Fruit fly (Drosophila melanogaster): Measurements from ENCODE around the gene Fit1.

dm6 chr3L:4132585-4132984 is 29.2 kb downstream of the Fit1 start:
- no peak for TF ChIP-seq CG16779 (GFP tag; IDR thresholded peaks at IDR 0.05)
- TF ChIP-seq crc (GFP tag; optimal IDR thresholded peaks at IDR 0.05): no peak
- TF ChIP-seq p53 (GFP tag; optimal IDR thresholded peaks at IDR 0.05): no peak
- TF ChIP-seq Rx (GFP tag; IDR thresholded peaks at IDR 0.05): no peak
- no peak for TF ChIP-seq insv (GFP tag; optimal IDR thresholded peaks at IDR 0.05)
- no peak for TF ChIP-seq CrebB (tag; optimal IDR thresholded peaks at IDR 0.05)
- no peak for TF ChIP-seq CG4328 (GFP tag; optimal IDR thresholded peaks at IDR 0.05)
- no peak for TF ChIP-seq HLH54F (GFP tag; optimal IDR thresholded peaks at IDR 0.05)
- TF ChIP-seq cad (GFP tag; optimal IDR thresholded peaks at IDR 0.05): no peak
- TF ChIP-seq CG16815 (GFP tag; optimal IDR thresholded peaks at IDR 0.05): no peak
